Fruit fly (Drosophila melanogaster) whole organism, adult: ENCODE results near the gene CG8042.

Experiments used
- CG11617 ChIP-seq: fragments of 200-800 bp; sonication (Bioruptor generic); optimal IDR thresholded peaks from 2 replicates; lab custom pipeline; 2017; ENCODE audit warnings: mild to moderate bottlenecking, missing biosample characterization, missing genetic modification reagents, missing genetic modification characterization
- CG12768 ChIP-seq: fragments of 200-800 bp; sonication (Bioruptor generic); optimal IDR thresholded peaks from 2 replicates; lab custom pipeline; 2017; ENCODE audit warnings: missing biosample characterization, missing genetic modification characterization, mild to moderate bottlenecking, moderate library complexity, missing genetic modification reagents
- CG14711 ChIP-seq: fragments of 200-800 bp; sonication (Bioruptor generic); optimal IDR thresholded peaks from 2 replicates; lab custom pipeline; 2018; ENCODE audit warnings: missing biosample characterization, mild to moderate bottlenecking, missing genetic modification characterization, moderate library complexity
- CG1620 ChIP-seq: fragments of 200-800 bp; sonication (Bioruptor generic); optimal IDR thresholded peaks from 2 replicates; lab custom pipeline; 2016; ENCODE audit warnings: missing biosample characterization, missing genetic modification characterization
- CG33017 ChIP-seq: fragments of 200-800 bp; sonication (Bioruptor generic); optimal IDR thresholded peaks from 2 replicates; lab custom pipeline; 2018; ENCODE audit warnings: missing biosample characterization, mild to moderate bottlenecking, missing genetic modification characterization, moderate library complexity
- CG5204 ChIP-seq: fragments of 200-800 bp; sonication (Bioruptor generic); optimal IDR thresholded peaks from 2 replicates; lab custom pipeline; 2016; ENCODE audit warnings: missing biosample characterization, missing genetic modification characterization
- CG7045 ChIP-seq: fragments of 200-800 bp; sonication (Bioruptor generic); optimal IDR thresholded peaks from 2 replicates; lab custom pipeline; 2017; ENCODE audit warnings: missing biosample characterization, mild to moderate bottlenecking, missing genetic modification characterization
- CG7101 ChIP-seq: fragments of 200-800 bp; sonication (Bioruptor generic); optimal IDR thresholded peaks from 2 replicates; lab custom pipeline; 2018; ENCODE audit warnings: missing biosample characterization, mild to moderate bottlenecking, missing genetic modification characterization, moderate library complexity
- Clk ChIP-seq: fragments of 200-800 bp; sonication (Bioruptor generic); optimal IDR thresholded peaks from 2 replicates; lab custom pipeline; 2017; ENCODE audit warnings: missing biosample characterization, missing genetic modification characterization
- Crg-1 ChIP-seq: fragments of 200-800 bp; sonication (Bioruptor generic); optimal IDR thresholded peaks from 2 replicates; lab custom pipeline; 2016; ENCODE audit warnings: missing biosample characterization, missing genetic modification characterization
- Hr96 ChIP-seq: fragments of 200-800 bp; sonication (Bioruptor generic); optimal IDR thresholded peaks from 2 replicates; lab custom pipeline; 2016; ENCODE audit warnings: missing biosample characterization, missing genetic modification characterization
- Mnt ChIP-seq: fragments of 200-800 bp; sonication (Bioruptor generic); optimal IDR thresholded peaks from 2 replicates; lab custom pipeline; 2016; ENCODE audit warnings: missing biosample characterization, mild to moderate bottlenecking, missing genetic modification characterization
- bab1 ChIP-seq: fragments of 200-800 bp; sonication (Bioruptor generic); optimal IDR thresholded peaks from 3 replicates; lab custom pipeline; 2019; ENCODE audit warnings: missing biosample characterization, mild to moderate bottlenecking, missing genetic modification characterization, moderate library complexity
- cic ChIP-seq: fragments of 200-800 bp; sonication (Bioruptor generic); optimal IDR thresholded peaks from 2 replicates; lab custom pipeline; 2017; ENCODE audit warnings: missing biosample characterization, mild to moderate bottlenecking, missing genetic modification characterization, moderate library complexity
- cnc ChIP-seq, 2 experiments: fragments of >200 bp; optimal IDR thresholded peaks; 2 replicates each; lab custom pipeline; 2017
- kay ChIP-seq: fragments of 200-800 bp; sonication (Bioruptor generic); peaks from one replicate; lab custom pipeline; 2016; ENCODE audit warnings: missing biosample characterization, missing genetic modification characterization, borderline replicate concordance
- ovo ChIP-seq: fragments of 200-800 bp; sonication (Bioruptor generic); optimal IDR thresholded peaks from 2 replicates; lab custom pipeline; 2016; ENCODE audit warnings: missing biosample characterization, missing genetic modification characterization
- pad ChIP-seq: fragments of 200-800 bp; sonication (Bioruptor generic); optimal IDR thresholded peaks from 3 replicates; lab custom pipeline; 2017; ENCODE audit warnings: missing biosample characterization, missing genetic modification characterization, mild to moderate bottlenecking, moderate library complexity, missing genetic modification reagents
- tj ChIP-seq: fragments of 200-800 bp; sonication (Bioruptor generic); optimal IDR thresholded peaks from 3 replicates; lab custom pipeline; 2017; ENCODE audit warnings: missing biosample characterization, mild to moderate bottlenecking, missing genetic modification characterization, moderate library complexity
- toe ChIP-seq: fragments of 200-800 bp; sonication (Bioruptor generic); optimal IDR thresholded peaks from 2 replicates; lab custom pipeline; 2016; ENCODE audit warnings: missing biosample characterization, missing genetic modification characterization

CG8042 gene

DNA sequence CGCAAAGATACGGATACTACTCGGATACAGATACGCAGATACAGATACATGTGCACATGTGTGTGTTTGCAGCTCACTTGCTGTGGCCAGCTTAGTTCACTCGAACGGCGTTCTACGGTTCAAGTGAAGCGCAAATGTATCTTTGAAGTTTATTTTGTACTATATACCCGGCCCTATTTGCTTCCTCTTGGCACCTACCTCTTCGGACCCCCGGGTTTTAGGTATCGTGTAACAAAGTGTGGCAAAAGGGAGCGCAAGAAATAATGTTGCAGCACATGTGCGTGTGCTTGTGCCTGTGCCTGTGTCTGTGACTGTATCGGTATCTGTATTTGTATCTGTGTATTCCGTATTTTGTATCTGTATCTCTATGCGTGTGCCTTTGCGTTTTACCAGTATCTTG lies 13.6 kb upstream of the CG8042 start:
- no peak for TF ChIP-seq Crg-1 (GFP tag; lab: Kevin White, UChicago)
- no peak for TF ChIP-seq tj (GFP tag; lab: Kevin White, UChicago)
- TF ChIP-seq CG14711 (tag; lab: Kevin White, UChicago) = no peak
- no peak for TF ChIP-seq CG12768 (GFP tag; lab: Kevin White, UChicago)
- TF ChIP-seq pad (GFP tag; lab: Kevin White, UChicago) = no peak
- TF ChIP-seq Clk = no peak
- TF ChIP-seq Hr96 (GFP tag; lab: Kevin White, UChicago) = no peak
- TF ChIP-seq CG7101 = no peak
- no peak for TF ChIP-seq CG11617 (GFP tag; lab: Kevin White, UChicago)
- no peak for TF ChIP-seq CG1620 (GFP tag; lab: Kevin White, UChicago)
- TF ChIP-seq bab1 (GFP tag; lab: Kevin White, UChicago) = no peak
- TF ChIP-seq CG5204 (GFP tag; lab: Kevin White, UChicago) = no peak
- no peak for TF ChIP-seq Mnt
- TF ChIP-seq CG33017 = no peak
- no peak for TF ChIP-seq CG7045
- no peak for TF ChIP-seq ovo
- TF ChIP-seq kay (GFP tag; lab: Kevin White, UChicago) = no peak
- TF ChIP-seq cnc (optimal IDR thresholded peaks at IDR 0.05; lab: Kevin White, UChicago) = no peak
- no peak for TF ChIP-seq cic
- no peak for TF ChIP-seq toe

DNA sequence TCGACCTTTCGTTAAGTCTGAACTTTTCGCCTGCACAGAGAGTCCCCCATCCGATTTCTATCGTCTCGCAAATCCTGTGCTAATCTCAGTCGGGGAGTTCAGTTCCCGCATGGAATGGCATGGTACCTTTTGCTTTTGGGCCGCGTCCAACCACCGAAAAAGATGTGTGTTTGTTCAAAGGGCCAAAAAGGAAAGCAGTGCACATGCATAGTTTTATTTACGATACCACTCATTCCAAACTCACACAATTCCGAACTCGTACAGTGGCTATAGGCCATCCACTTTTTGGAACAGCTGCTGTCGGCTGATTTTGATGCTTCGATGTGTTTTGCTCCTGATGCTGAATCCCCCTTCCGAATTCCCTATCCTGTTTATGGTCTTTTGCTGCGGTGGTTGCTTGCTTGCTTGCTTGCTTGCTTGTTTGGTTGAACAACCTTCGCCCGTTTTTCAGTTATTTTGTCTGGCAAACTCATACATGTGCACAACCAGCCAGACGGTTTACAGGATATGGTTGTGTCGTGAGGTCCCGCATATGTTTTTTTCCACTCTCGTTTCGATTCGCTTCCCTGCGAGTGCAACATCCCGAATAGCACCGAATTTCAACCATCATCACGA lies 9.9 kb upstream of the CG8042 start:
- TF ChIP-seq CG5204 (GFP tag; lab: Kevin White, UChicago) (no peak), cnc (optimal IDR thresholded peaks at IDR 0.05; lab: Kevin White, UChicago) (no peak), CG33017 (no peak), Mnt (no peak), ovo (no peak), CG12768 (GFP tag; lab: Kevin White, UChicago) (no peak), Clk (no peak), CG7101 (no peak), toe (no peak), CG11617 (GFP tag; lab: Kevin White, UChicago) (no peak), CG7045 (no peak), cic (no peak), bab1 (GFP tag; lab: Kevin White, UChicago) (no peak), Hr96 (GFP tag; lab: Kevin White, UChicago) (no peak), kay (GFP tag; lab: Kevin White, UChicago) (no peak)

DNA sequence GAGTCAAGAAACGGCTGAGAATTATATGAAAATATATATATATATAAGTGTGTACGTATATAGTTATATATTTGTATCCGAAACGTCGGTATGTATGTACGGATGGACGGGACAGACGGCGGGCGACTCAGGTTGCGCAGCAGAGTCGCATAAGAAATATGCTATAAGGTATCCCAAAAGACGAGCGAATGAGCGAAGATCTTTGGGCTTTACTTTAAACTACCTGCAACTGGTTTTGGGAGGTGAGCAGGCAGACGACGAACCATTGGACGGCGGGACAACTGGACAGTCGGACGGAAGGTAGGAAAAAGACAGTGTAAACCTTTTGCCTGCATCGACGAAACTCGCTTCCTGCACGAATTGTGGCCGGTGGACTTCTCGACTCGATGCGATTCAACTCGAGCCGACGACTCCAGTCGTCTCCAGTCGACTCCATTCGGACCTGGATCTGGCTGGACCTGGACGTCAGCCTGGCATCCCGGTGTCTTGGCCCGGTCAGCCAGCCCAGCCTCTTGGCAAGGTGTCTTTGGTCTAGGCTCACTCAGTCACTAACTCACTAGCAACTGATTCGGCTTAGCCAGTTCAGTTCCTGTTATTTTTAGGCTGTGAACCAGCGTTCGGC lies 8.9 kb upstream of the CG8042 start:
- TF ChIP-seq CG7101 = no peak
- TF ChIP-seq Clk = no peak
- no peak for TF ChIP-seq Hr96 (GFP tag; lab: Kevin White, UChicago)
- no peak for TF ChIP-seq cic
- no peak for TF ChIP-seq Crg-1 (GFP tag; lab: Kevin White, UChicago)
- TF ChIP-seq tj (GFP tag; lab: Kevin White, UChicago) = no peak
- no peak for TF ChIP-seq CG33017
- TF ChIP-seq cnc (optimal IDR thresholded peaks at IDR 0.05; lab: Kevin White, UChicago) = no peak
- no peak for TF ChIP-seq bab1 (GFP tag; lab: Kevin White, UChicago)
- no peak for TF ChIP-seq CG14711 (tag; lab: Kevin White, UChicago)
- no peak for TF ChIP-seq CG5204 (GFP tag; lab: Kevin White, UChicago)
- no peak for TF ChIP-seq ovo
- no peak for TF ChIP-seq CG7045
- TF ChIP-seq CG11617 (GFP tag; lab: Kevin White, UChicago) = no peak
- TF ChIP-seq kay (GFP tag; lab: Kevin White, UChicago) = no peak
- TF ChIP-seq toe = no peak
- no peak for TF ChIP-seq pad (GFP tag; lab: Kevin White, UChicago)
- TF ChIP-seq Mnt = no peak

DNA sequence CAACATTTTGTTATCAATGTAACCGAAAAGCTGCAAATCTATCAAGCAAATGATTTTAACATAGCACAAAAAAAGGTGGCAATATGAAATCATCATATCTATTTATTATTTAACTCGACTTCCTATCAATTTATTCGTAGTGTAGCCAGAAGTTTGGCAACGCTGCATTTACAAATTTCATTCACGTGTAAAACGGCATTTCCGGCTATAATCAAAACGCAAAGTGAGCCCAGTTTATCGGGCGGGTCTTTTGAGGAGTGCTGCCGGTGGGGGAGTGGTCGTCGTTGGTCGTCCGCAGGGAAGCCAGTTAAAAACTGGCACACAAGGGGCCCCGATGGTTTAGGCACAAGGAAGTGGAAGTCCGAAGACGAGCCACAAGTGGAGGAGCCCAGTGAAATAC lies 7.2 kb upstream of the CG8042 start:
- no peak for TF ChIP-seq Clk
- TF ChIP-seq tj (GFP tag; lab: Kevin White, UChicago) = no peak
- TF ChIP-seq CG11617 (GFP tag; lab: Kevin White, UChicago) = no peak
- TF ChIP-seq CG12768 (GFP tag; lab: Kevin White, UChicago) = no peak
- no peak for TF ChIP-seq bab1 (GFP tag; lab: Kevin White, UChicago)
- no peak for TF ChIP-seq toe
- no peak for TF ChIP-seq Hr96 (GFP tag; lab: Kevin White, UChicago)
- TF ChIP-seq Crg-1 (GFP tag; lab: Kevin White, UChicago) = no peak
- no peak for TF ChIP-seq CG14711 (tag; lab: Kevin White, UChicago)
- no peak for TF ChIP-seq CG33017
- TF ChIP-seq CG7101 = no peak
- TF ChIP-seq kay (GFP tag; lab: Kevin White, UChicago) = no peak
- no peak for TF ChIP-seq ovo
- no peak for TF ChIP-seq cic

DNA sequence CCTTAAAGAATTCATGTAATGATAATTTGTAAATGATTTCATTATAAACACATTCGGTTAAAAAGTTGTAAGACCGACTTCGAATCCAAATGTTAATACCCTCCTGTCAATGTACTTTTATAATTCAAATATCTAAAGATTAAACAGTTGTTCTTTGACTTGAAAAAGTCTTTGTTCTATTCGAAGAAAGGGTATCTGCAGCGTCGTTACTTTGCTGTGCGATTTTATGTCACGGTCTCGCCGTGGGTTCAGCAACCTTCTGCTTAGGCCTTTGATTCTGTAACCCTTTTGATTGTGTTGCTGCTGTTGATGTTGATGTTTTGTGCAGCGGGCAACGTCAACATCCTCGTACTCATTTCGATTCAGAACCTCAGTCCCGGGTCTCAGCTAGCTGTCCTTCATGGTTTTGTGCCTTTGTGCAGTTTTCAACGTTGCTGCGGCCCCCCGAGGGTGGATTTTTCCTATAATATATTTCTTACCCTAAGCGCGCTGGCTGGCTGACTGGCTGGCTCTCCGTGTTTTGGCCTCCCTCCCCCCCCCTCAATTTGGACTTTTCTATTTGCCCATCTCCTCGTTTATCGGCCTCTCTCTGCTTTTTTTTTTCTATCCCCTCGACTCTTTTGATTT lies 6.5 kb upstream of the CG8042 start:
- TF ChIP-seq toe = no peak
- TF ChIP-seq Mnt = no peak
- no peak for TF ChIP-seq cic
- TF ChIP-seq CG1620 (GFP tag; lab: Kevin White, UChicago) = no peak
